Worm (Caenorhabditis elegans): Measurements from ENCODE around the gene T13F3.6.

Gene T13F3.6

DNA sequence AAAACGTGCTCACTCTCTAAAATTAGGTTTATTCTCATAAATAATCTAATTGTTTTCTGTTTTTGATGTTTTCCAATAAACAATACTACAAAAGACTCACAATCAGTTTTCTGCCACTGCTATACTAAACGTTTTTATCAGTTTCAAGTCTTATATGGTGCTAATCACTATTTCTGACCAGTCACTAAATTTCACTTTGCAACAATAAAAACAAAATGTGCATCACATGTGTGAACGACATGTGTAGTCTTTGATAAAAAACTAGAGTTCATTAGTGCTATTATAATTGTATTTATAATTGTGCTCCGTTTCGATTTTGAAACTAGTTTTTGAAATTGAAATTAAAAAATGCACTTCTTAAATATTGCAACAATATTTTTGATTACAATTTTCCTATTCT lies 6.9 kb upstream of the T13F3.6 start, which contains the start of gene cyp-37B1 (continued):
- TF ChIP-seq daf-19 (GFP tag; conservative IDR thresholded peaks at IDR 0.05): no peak
- TF ChIP-seq lin-13 (GFP tag; optimal IDR thresholded peaks at IDR 0.05): no peak
- no peak for TF ChIP-seq nhr-25 (tag; optimal IDR thresholded peaks at IDR 0.05; ENCODE audit: borderline replicate concordance, insufficient read depth)
- no peak for TF ChIP-seq ama-1 (optimal IDR thresholded peaks at IDR 0.05)
- TF ChIP-seq set-16 (GFP tag; IDR thresholded peaks at IDR 0.05): no peak
- TF ChIP-seq pha-4 (GFP tag; IDR thresholded peaks at IDR 0.05): no peak
- no peak for TF ChIP-seq pha-4 (tag; optimal IDR thresholded peaks at IDR 0.05)
- TF ChIP-seq rbr-2 (tag; optimal IDR thresholded peaks at IDR 0.05): no peak
- no peak for TF ChIP-seq egl-43 (GFP tag; IDR thresholded peaks at IDR 0.05)
- TF ChIP-seq zfp-2 (tag; optimal IDR thresholded peaks at IDR 0.05): no peak
- TF ChIP-seq ceh-44 (GFP tag; IDR thresholded peaks at IDR 0.05): no peak
- no peak for TF ChIP-seq ceh-62 (tag; optimal IDR thresholded peaks at IDR 0.05)
- TF ChIP-seq T26A8.4 (GFP tag; IDR thresholded peaks at IDR 0.05): no peak
- TF ChIP-seq ztf-11 (tag; optimal IDR thresholded peaks at IDR 0.05): no peak
- TF ChIP-seq jun-1 (tag; optimal IDR thresholded peaks at IDR 0.05): no peak
- TF ChIP-seq mxl-3 (GFP tag; optimal IDR thresholded peaks at IDR 0.05): no peak
- TF ChIP-seq Y5F2A.4 (GFP tag; optimal IDR thresholded peaks at IDR 0.05): no peak
- TF ChIP-seq ZK337.2 (GFP tag; IDR thresholded peaks at IDR 0.05): no peak
- TF ChIP-seq dpl-1 (GFP tag; optimal IDR thresholded peaks at IDR 0.05): no peak
- TF ChIP-seq spr-3 (GFP tag; optimal IDR thresholded peaks at IDR 0.05): no peak
- no peak for TF ChIP-seq Y105C5A.15 (GFP tag; IDR thresholded peaks at IDR 0.05)
- no peak for TF ChIP-seq ceh-82 (tag; optimal IDR thresholded peaks at IDR 0.05)
- no peak for TF ChIP-seq vab-7 (GFP tag; IDR thresholded peaks at IDR 0.05)
- no peak for TF ChIP-seq lin-38 (GFP tag; IDR thresholded peaks at IDR 0.05)
- TF ChIP-seq hif-1 (tag; optimal IDR thresholded peaks at IDR 0.05): no peak
- TF ChIP-seq saeg-2 (GFP tag; IDR thresholded peaks at IDR 0.05): no peak
- TF ChIP-seq spr-1 (tag; optimal IDR thresholded peaks at IDR 0.05): no peak
- TF ChIP-seq dmd-6 (GFP tag; IDR thresholded peaks at IDR 0.05): peak; percentile 90
- TF ChIP-seq skn-1 (tag; optimal IDR thresholded peaks at IDR 0.05): no peak
- TF ChIP-seq lin-1 (GFP tag; IDR thresholded peaks at IDR 0.05): no peak
- TF ChIP-seq dve-1 (tag; optimal IDR thresholded peaks at IDR 0.05; ENCODE audit: insufficient read depth): peak; percentile 87
- no peak for TF ChIP-seq ctbp-1 (GFP tag; IDR thresholded peaks at IDR 0.05)
- TF ChIP-seq lim-7 (GFP tag; IDR thresholded peaks at IDR 0.05): no peak
- no peak for TF ChIP-seq tra-1 (GFP tag; IDR thresholded peaks at IDR 0.05)
- no peak for TF ChIP-seq dmd-9 (GFP tag; IDR thresholded peaks at IDR 0.05)
- no peak for TF ChIP-seq F49E8.2 (tag; optimal IDR thresholded peaks at IDR 0.05; ENCODE audit: borderline replicate concordance)
- peak; percentile 97 for TF ChIP-seq nhr-28 (tag; optimal IDR thresholded peaks at IDR 0.05)
- TF ChIP-seq nhr-77 (tag; optimal IDR thresholded peaks at IDR 0.05): peak; percentile 87
- TF ChIP-seq ceh-28 (tag; optimal IDR thresholded peaks at IDR 0.05): no peak
- no peak for TF ChIP-seq zip-2 (tag; optimal IDR thresholded peaks at IDR 0.05)
- TF ChIP-seq nhr-102 (tag; optimal IDR thresholded peaks at IDR 0.05): peak; percentile 73
- TF ChIP-seq lir-3 (tag; optimal IDR thresholded peaks at IDR 0.05): no peak
- no peak for TF ChIP-seq unc-62 (GFP tag; optimal IDR thresholded peaks at IDR 0.05 in 1 of 2)
- no peak for TF ChIP-seq unc-62 (tag; optimal IDR thresholded peaks at IDR 0.05)
- no peak for TF ChIP-seq lsy-2 (tag; optimal IDR thresholded peaks at IDR 0.05)
- no peak for TF ChIP-seq D1046.2 (GFP tag; IDR thresholded peaks at IDR 0.05)
- no peak for TF ChIP-seq cey-2 (tag; optimal IDR thresholded peaks at IDR 0.05; ENCODE audit: borderline replicate concordance, insufficient read depth)
- TF ChIP-seq madf-9 (GFP tag; conservative IDR thresholded peaks at IDR 0.05): no peak
- TF ChIP-seq hlh-30 (tag; optimal IDR thresholded peaks at IDR 0.05; ENCODE audit: insufficient read depth): no peak
- TF ChIP-seq hlh-11 (tag; optimal IDR thresholded peaks at IDR 0.05): peak; percentile 85
- TF ChIP-seq R02D3.7 (tag; optimal IDR thresholded peaks at IDR 0.05): no peak
- no peak for TF ChIP-seq F26F4.8 (GFP tag; conservative IDR thresholded peaks at IDR 0.05)
